Fruit fly (Drosophila melanogaster) whole organism, adult: ENCODE measurements around the gene rictor.
A peak's percentile ranks its signal among the peaks of the same experiment; 100 is the strongest.

Source experiments
- CG11617 ChIP-seq: fragments of 200-800 bp; sonication (Bioruptor generic); optimal IDR thresholded peaks from 2 replicates; lab custom pipeline; 2017; ENCODE audit warnings: mild to moderate bottlenecking, missing biosample characterization, missing genetic modification reagents, missing genetic modification characterization
- CG12768 ChIP-seq: fragments of 200-800 bp; sonication (Bioruptor generic); optimal IDR thresholded peaks from 2 replicates; lab custom pipeline; 2017; ENCODE audit warnings: missing biosample characterization, missing genetic modification characterization, mild to moderate bottlenecking, moderate library complexity, missing genetic modification reagents
- CG14711 ChIP-seq: fragments of 200-800 bp; sonication (Bioruptor generic); optimal IDR thresholded peaks from 2 replicates; lab custom pipeline; 2018; ENCODE audit warnings: missing biosample characterization, mild to moderate bottlenecking, missing genetic modification characterization, moderate library complexity
- CG1620 ChIP-seq: fragments of 200-800 bp; sonication (Bioruptor generic); optimal IDR thresholded peaks from 2 replicates; lab custom pipeline; 2016; ENCODE audit warnings: missing biosample characterization, missing genetic modification characterization
- CG33017 ChIP-seq: fragments of 200-800 bp; sonication (Bioruptor generic); optimal IDR thresholded peaks from 2 replicates; lab custom pipeline; 2018; ENCODE audit warnings: missing biosample characterization, mild to moderate bottlenecking, missing genetic modification characterization, moderate library complexity
- CG5204 ChIP-seq: fragments of 200-800 bp; sonication (Bioruptor generic); optimal IDR thresholded peaks from 2 replicates; lab custom pipeline; 2016; ENCODE audit warnings: missing biosample characterization, missing genetic modification characterization
- CG7045 ChIP-seq: fragments of 200-800 bp; sonication (Bioruptor generic); optimal IDR thresholded peaks from 2 replicates; lab custom pipeline; 2017; ENCODE audit warnings: missing biosample characterization, mild to moderate bottlenecking, missing genetic modification characterization
- CG7101 ChIP-seq: fragments of 200-800 bp; sonication (Bioruptor generic); optimal IDR thresholded peaks from 2 replicates; lab custom pipeline; 2018; ENCODE audit warnings: missing biosample characterization, mild to moderate bottlenecking, missing genetic modification characterization, moderate library complexity
- Clk ChIP-seq: fragments of 200-800 bp; sonication (Bioruptor generic); optimal IDR thresholded peaks from 2 replicates; lab custom pipeline; 2017; ENCODE audit warnings: missing biosample characterization, missing genetic modification characterization
- Crg-1 ChIP-seq: fragments of 200-800 bp; sonication (Bioruptor generic); optimal IDR thresholded peaks from 2 replicates; lab custom pipeline; 2016; ENCODE audit warnings: missing biosample characterization, missing genetic modification characterization
- Hr96 ChIP-seq: fragments of 200-800 bp; sonication (Bioruptor generic); optimal IDR thresholded peaks from 2 replicates; lab custom pipeline; 2016; ENCODE audit warnings: missing biosample characterization, missing genetic modification characterization
- Mnt ChIP-seq: fragments of 200-800 bp; sonication (Bioruptor generic); optimal IDR thresholded peaks from 2 replicates; lab custom pipeline; 2016; ENCODE audit warnings: missing biosample characterization, mild to moderate bottlenecking, missing genetic modification characterization
- bab1 ChIP-seq: fragments of 200-800 bp; sonication (Bioruptor generic); optimal IDR thresholded peaks from 3 replicates; lab custom pipeline; 2019; ENCODE audit warnings: missing biosample characterization, mild to moderate bottlenecking, missing genetic modification characterization, moderate library complexity
- cic ChIP-seq: fragments of 200-800 bp; sonication (Bioruptor generic); optimal IDR thresholded peaks from 2 replicates; lab custom pipeline; 2017; ENCODE audit warnings: missing biosample characterization, mild to moderate bottlenecking, missing genetic modification characterization, moderate library complexity
- cnc ChIP-seq, 2 experiments: fragments of >200 bp; optimal IDR thresholded peaks; 2 replicates each; lab custom pipeline; 2017
- kay ChIP-seq: fragments of 200-800 bp; sonication (Bioruptor generic); peaks from one replicate; lab custom pipeline; 2016; ENCODE audit warnings: missing biosample characterization, missing genetic modification characterization, borderline replicate concordance
- ovo ChIP-seq: fragments of 200-800 bp; sonication (Bioruptor generic); optimal IDR thresholded peaks from 2 replicates; lab custom pipeline; 2016; ENCODE audit warnings: missing biosample characterization, missing genetic modification characterization
- pad ChIP-seq: fragments of 200-800 bp; sonication (Bioruptor generic); optimal IDR thresholded peaks from 3 replicates; lab custom pipeline; 2017; ENCODE audit warnings: missing biosample characterization, missing genetic modification characterization, mild to moderate bottlenecking, moderate library complexity, missing genetic modification reagents
- tj ChIP-seq: fragments of 200-800 bp; sonication (Bioruptor generic); optimal IDR thresholded peaks from 3 replicates; lab custom pipeline; 2017; ENCODE audit warnings: missing biosample characterization, mild to moderate bottlenecking, missing genetic modification characterization, moderate library complexity
- toe ChIP-seq: fragments of 200-800 bp; sonication (Bioruptor generic); optimal IDR thresholded peaks from 2 replicates; lab custom pipeline; 2016; ENCODE audit warnings: missing biosample characterization, missing genetic modification characterization

Gene rictor

dm6 chrX:19241790-19242373, 19.2 kb downstream of the rictor start, which contains the start of gene CG14196:
TSS of gene CG14196 (minus strand) at chrX:19241840.
- TF ChIP-seq Crg-1 (GFP tag; lab: Kevin White, UChicago) (no peak), cic (GFP tag; lab: Kevin White, UChicago) (peak; percentile 33)

DNA sequence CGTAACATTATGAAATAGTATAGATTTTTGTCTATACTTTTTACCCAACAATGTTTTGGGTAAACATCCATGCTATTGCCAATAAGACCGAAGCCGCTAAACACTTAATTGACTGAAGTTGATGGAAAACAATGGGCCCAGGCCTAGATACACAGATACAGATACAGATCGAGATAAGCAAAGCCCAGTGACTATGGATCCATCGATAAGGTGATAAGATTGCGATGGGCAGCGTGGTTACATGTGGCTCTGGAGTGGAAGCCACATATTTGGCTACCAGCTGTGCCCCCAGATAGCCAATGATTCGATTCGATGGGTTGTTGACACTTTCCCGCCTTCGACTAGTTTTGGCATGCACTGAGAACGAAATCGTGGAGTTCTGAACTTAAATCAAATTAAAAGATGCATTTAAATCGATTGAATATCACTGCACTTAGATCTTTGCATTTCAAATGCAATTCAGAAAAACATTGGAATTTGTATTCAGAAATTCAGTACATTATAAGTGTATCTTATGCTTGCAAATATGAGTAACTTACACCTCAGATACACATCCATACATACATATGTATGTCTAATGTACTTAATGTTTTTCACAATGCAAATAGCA, 20.7 kb downstream of the rictor start:
- peak; percentile 59 for TF ChIP-seq Mnt
- no peak for TF ChIP-seq ovo

DNA sequence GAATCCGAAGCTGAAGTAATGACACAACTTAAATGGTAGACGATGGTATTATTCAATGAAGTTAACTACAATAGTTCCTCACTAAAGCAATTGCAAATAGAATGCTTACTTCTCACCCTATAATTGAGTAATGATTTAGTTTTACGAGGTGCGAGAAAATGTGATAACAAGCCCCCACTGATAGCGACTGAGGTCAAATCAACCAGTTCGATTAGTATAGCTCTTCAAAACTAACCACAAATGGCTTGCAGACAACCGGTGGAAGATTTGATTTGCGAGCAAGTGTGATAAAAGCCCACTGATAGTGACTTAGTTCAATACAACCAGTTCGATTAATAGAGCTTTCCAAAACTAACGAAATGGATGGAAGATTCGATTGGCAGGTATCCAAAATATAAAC, 21.7 kb downstream of the rictor start:
- TF ChIP-seq Hr96 (GFP tag; lab: Kevin White, UChicago) (no peak), Mnt (no peak), cnc (optimal IDR thresholded peaks at IDR 0.05; lab: Kevin White, UChicago) (no peak), CG7101 (no peak), Crg-1 (GFP tag; lab: Kevin White, UChicago) (no peak), CG1620 (GFP tag; lab: Kevin White, UChicago) (no peak), CG5204 (GFP tag; lab: Kevin White, UChicago) (no peak), ovo (no peak), kay (no peak), bab1 (GFP tag; lab: Kevin White, UChicago) (no peak), toe (GFP tag; lab: Kevin White, UChicago) (no peak), pad (GFP tag; lab: Kevin White, UChicago) (no peak), CG12768 (no peak), CG33017 (tag; lab: Kevin White, UChicago) (no peak), cic (GFP tag; lab: Kevin White, UChicago) (no peak)

DNA sequence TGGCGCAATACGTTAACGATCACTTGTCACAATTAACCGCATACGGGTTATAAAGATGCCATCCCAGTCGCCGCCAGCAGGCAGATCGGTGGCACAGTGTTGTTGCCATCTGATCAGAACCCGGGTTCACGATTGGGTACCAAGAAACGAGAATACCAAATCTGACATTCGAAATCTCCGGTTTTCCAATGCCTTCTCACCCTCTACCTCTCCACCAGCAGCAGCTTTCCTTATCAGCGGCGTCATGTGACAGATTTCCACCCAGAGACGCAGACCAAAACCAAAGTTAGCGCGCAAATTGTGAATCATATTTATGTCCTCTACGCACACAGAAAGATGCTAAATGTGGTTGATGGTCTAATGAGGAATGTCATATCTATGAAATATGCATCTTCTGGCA, 22.4 kb downstream of the rictor start:
- TF ChIP-seq CG12768 (no peak), kay (no peak), ovo (no peak), CG33017 (tag; lab: Kevin White, UChicago) (no peak), toe (GFP tag; lab: Kevin White, UChicago) (no peak), cic (GFP tag; lab: Kevin White, UChicago) (no peak), CG14711 (tag; lab: Kevin White, UChicago) (no peak), CG11617 (GFP tag; lab: Kevin White, UChicago) (no peak), tj (GFP tag; lab: Kevin White, UChicago) (no peak), CG1620 (GFP tag; lab: Kevin White, UChicago) (no peak), cnc (optimal IDR thresholded peaks at IDR 0.05; lab: Kevin White, UChicago) (no peak), CG7045 (GFP tag; lab: Kevin White, UChicago) (no peak), Hr96 (GFP tag; lab: Kevin White, UChicago) (no peak), pad (GFP tag; lab: Kevin White, UChicago) (no peak)

dm6 chrX:19229855-19230433, 31.1 kb downstream of the rictor start:
- no peak for TF ChIP-seq Clk (GFP tag; lab: Kevin White, UChicago)
- no peak for TF ChIP-seq CG11617 (GFP tag; lab: Kevin White, UChicago)
- no peak for TF ChIP-seq ovo
- TF ChIP-seq toe (GFP tag; lab: Kevin White, UChicago), result no peak
- TF ChIP-seq CG1620 (GFP tag; lab: Kevin White, UChicago), result no peak
- no peak for TF ChIP-seq CG33017 (tag; lab: Kevin White, UChicago)

DNA sequence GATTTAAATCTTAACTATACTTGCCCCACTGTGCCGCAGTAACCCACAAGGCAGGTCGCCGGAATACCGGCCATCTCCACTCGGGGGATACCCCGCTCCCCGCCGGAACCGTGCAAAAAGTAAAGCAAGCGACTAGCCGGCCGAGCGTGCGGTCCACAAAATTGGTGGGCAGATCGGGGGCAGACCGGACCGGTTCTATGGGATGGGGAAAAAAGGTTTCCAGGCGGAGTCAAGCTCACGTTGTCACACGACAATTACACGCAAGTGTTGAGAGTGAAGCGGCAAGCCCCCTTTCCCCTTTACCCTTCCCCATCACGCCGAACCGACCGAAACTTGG, 35.8 kb downstream of the rictor start:
- TF ChIP-seq toe (GFP tag; lab: Kevin White, UChicago) (no peak), ovo (no peak), Hr96 (GFP tag; lab: Kevin White, UChicago) (no peak), bab1 (GFP tag; lab: Kevin White, UChicago) (no peak), cnc (optimal IDR thresholded peaks at IDR 0.05; lab: Kevin White, UChicago) (no peak), CG1620 (GFP tag; lab: Kevin White, UChicago) (no peak), CG5204 (GFP tag; lab: Kevin White, UChicago) (no peak), Mnt (no peak), kay (no peak), CG12768 (no peak), tj (GFP tag; lab: Kevin White, UChicago) (no peak), CG14711 (tag; lab: Kevin White, UChicago) (no peak), cic (GFP tag; lab: Kevin White, UChicago) (no peak), Clk (GFP tag; lab: Kevin White, UChicago) (no peak)

DNA sequence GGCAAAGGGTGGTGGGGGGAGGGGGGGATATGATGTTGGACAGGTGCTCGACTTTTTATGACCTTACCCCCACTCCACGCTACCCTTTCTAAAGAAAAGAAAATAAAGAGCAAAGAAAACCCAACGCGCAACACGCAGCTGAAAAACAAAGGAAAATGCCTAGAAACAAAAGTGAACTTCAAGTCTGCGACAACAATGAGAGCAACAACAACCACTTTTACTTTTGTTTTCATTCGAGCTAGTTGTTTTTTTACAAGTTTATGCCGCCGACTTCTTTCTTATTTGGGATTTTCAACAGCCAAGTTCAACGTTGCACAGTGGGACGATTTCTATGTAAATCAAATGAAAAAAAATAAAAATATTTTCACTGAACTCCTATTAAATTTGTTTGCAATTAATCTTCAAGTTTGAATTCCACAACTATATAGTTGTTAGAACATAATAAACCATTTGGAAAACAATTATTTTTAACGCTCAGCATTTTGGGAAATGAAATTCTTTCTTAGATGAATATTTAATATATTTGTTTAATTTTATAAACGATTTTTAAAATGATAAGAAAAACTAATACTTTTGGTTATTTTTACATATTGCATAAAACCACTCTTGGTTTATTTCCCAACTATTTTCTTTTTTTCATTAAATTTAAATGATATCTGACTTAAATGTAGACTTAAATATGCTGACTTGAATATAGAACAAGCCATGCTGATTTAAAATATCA, 36.3 kb downstream of the rictor start:
- TF ChIP-seq CG14711 (tag; lab: Kevin White, UChicago) (no peak), Clk (GFP tag; lab: Kevin White, UChicago) (no peak), CG5204 (GFP tag; lab: Kevin White, UChicago) (no peak), pad (GFP tag; lab: Kevin White, UChicago) (no peak), bab1 (GFP tag; lab: Kevin White, UChicago) (no peak), cic (GFP tag; lab: Kevin White, UChicago) (no peak), Crg-1 (GFP tag; lab: Kevin White, UChicago) (no peak), CG33017 (tag; lab: Kevin White, UChicago) (no peak), CG7101 (no peak), cnc (optimal IDR thresholded peaks at IDR 0.05; lab: Kevin White, UChicago) (no peak), tj (GFP tag; lab: Kevin White, UChicago) (no peak), toe (GFP tag; lab: Kevin White, UChicago) (no peak)
